Worm (Caenorhabditis elegans) whole organism, young adult: ENCODE results near the gene rpn-6.2.

Experiments used
- B0019.2 ChIP-seq: fragments of 200-800 bp; sonication (Bioruptor generic); conservative IDR thresholded peaks from 2 replicates; pipeline ENCODE4 v1.3.6; 2022; ENCODE audit warnings: missing genetic modification reagents, missing genetic modification characterization, missing compliant biosample characterization
- F57A8.1 ChIP-seq: fragments of 200-800 bp; sonication (Bioruptor generic); optimal IDR thresholded peaks from 2 replicates; lab custom pipeline; 2018; ENCODE audit warnings: mild to moderate bottlenecking, missing genetic modification characterization, moderate library complexity, missing compliant biosample characterization
- K11D2.4 ChIP-seq: fragments of 200-800 bp; sonication (Bioruptor generic); IDR thresholded peaks from 2 replicates; pipeline ENCODE4 v1.3.6; 2022; ENCODE audit warnings: missing genetic modification reagents, missing genetic modification characterization, missing compliant biosample characterization
- Y53F4B.3 ChIP-seq: fragments of 200-800 bp; sonication (Bioruptor generic); IDR thresholded peaks from 2 replicates; pipeline ENCODE4 v1.3.6; 2022; ENCODE audit warnings: missing genetic modification reagents, missing genetic modification characterization, missing compliant biosample characterization
- ZK185.1 ChIP-seq: sonication (generic microtip); optimal IDR thresholded peaks from 2 replicates; lab custom pipeline; 2016; ENCODE audit warnings: mild to moderate bottlenecking, missing genetic modification characterization, missing compliant biosample characterization; ENCODE audit not compliant: poor library complexity, severe bottlenecking
- athp-1 ChIP-seq: sonication (generic microtip); optimal IDR thresholded peaks from 2 replicates; lab custom pipeline; 2017; ENCODE audit warnings: mild to moderate bottlenecking, missing genetic modification characterization, missing compliant biosample characterization
- attf-3 ChIP-seq: fragments of 200-800 bp; sonication (Bioruptor generic); conservative IDR thresholded peaks from 2 replicates; pipeline ENCODE4 v1.3.6; 2022; ENCODE audit warnings: missing genetic modification reagents, missing genetic modification characterization, missing compliant biosample characterization
- attf-5 ChIP-seq: fragments of 200-800 bp; sonication (Bioruptor generic); optimal IDR thresholded peaks from 2 replicates; lab custom pipeline; 2018; ENCODE audit warnings: mild to moderate bottlenecking, missing genetic modification characterization, missing compliant biosample characterization
- attf-6 ChIP-seq: fragments of 200-800 bp; sonication (Bioruptor generic); IDR thresholded peaks from 2 replicates; pipeline ENCODE4 v1.3.6; 2022; ENCODE audit warnings: missing genetic modification reagents, missing genetic modification characterization, missing compliant biosample characterization
- ccch-3 ChIP-seq: fragments of 200-800 bp; sonication (Bioruptor generic); optimal IDR thresholded peaks from 2 replicates; lab custom pipeline; 2018; ENCODE audit warnings: mild to moderate bottlenecking, missing genetic modification characterization, missing compliant biosample characterization
- cebp-1 ChIP-seq, 2 experiments: fragments of 200-800 bp in 1 of 2; sonication (Bioruptor generic) in 1 of 2; sonication (generic microtip) in 1 of 2; IDR thresholded peaks in 1 of 2; optimal IDR thresholded peaks in 1 of 2; 2 replicates each; pipeline versions ENCODE4 v1.3.6 to Lab custom; 2017 to 2022; ENCODE audit warnings: missing compliant biosample characterization in 2 of 2, missing genetic modification characterization in 2 of 2, mild to moderate bottlenecking in 1 of 2, missing genetic modification reagents in 1 of 2, moderate library complexity in 1 of 2
- ceh-27 ChIP-seq: fragments of 200-800 bp; sonication (Bioruptor generic); optimal IDR thresholded peaks from 2 replicates; lab custom pipeline; 2018; ENCODE audit warnings: mild to moderate bottlenecking, missing genetic modification characterization, moderate library complexity, missing compliant biosample characterization
- ceh-40 ChIP-seq: fragments of 200-800 bp; sonication (Bioruptor generic); IDR thresholded peaks from 2 replicates; pipeline ENCODE4 v1.3.6; 2022; ENCODE audit warnings: missing genetic modification characterization, missing compliant biosample characterization
- ceh-91 ChIP-seq: fragments of 200-800 bp; sonication (Bioruptor generic); IDR thresholded peaks from 2 replicates; pipeline ENCODE4 v1.3.6; 2022; ENCODE audit warnings: missing genetic modification reagents, missing genetic modification characterization, missing compliant biosample characterization
- chd-7 ChIP-seq: sonication (generic microtip); optimal IDR thresholded peaks from 2 replicates; lab custom pipeline; 2016; ENCODE audit warnings: mild to moderate bottlenecking, missing genetic modification characterization, moderate library complexity, missing compliant biosample characterization
- die-1 ChIP-seq: sonication (generic microtip); optimal IDR thresholded peaks from 2 replicates; lab custom pipeline; 2016; ENCODE audit warnings: missing genotype, mild to moderate bottlenecking, missing genetic modification characterization, missing compliant biosample characterization
- dpl-1 ChIP-seq: fragments of 150-350 bp; optimal IDR thresholded peaks from 2 replicates; lab custom pipeline; 2014; ENCODE audit warnings: missing biosample characterization, missing genetic modification reagents, missing genetic modification characterization
- egl-44 ChIP-seq: fragments of 200-800 bp; sonication (Bioruptor generic); IDR thresholded peaks from 2 replicates; pipeline ENCODE4 v1.3.6; 2022; ENCODE audit warnings: missing genetic modification reagents, missing genetic modification characterization, missing compliant biosample characterization
- gei-17 ChIP-seq: fragments of 200-800 bp; sonication (Bioruptor generic); optimal IDR thresholded peaks from 2 replicates; lab custom pipeline; 2018; ENCODE audit warnings: mild to moderate bottlenecking, missing genetic modification characterization, missing compliant biosample characterization
- him-1 ChIP-seq: sonication (generic microtip); optimal IDR thresholded peaks from 2 replicates; lab custom pipeline; 2016; ENCODE audit warnings: missing genotype, missing genetic modification reagents, missing genetic modification characterization, missing compliant biosample characterization
- hsf-1 ChIP-seq: fragments of 200-800 bp; sonication (Bioruptor generic); IDR thresholded peaks from 2 replicates; pipeline ENCODE4 v1.3.6; 2022; ENCODE audit warnings: missing genetic modification reagents, missing genetic modification characterization, missing compliant biosample characterization
- lag-1 ChIP-seq: fragments of 200-800 bp; sonication (Bioruptor generic); IDR thresholded peaks from 2 replicates; pipeline ENCODE4 v1.3.6; 2022; ENCODE audit warnings: missing genetic modification reagents, missing genetic modification characterization, missing compliant biosample characterization
- lsy-27 ChIP-seq: sonication (generic microtip); optimal IDR thresholded peaks from 2 replicates; lab custom pipeline; 2017; ENCODE audit warnings: missing genetic modification characterization, mild to moderate bottlenecking, missing compliant biosample characterization, antibody characterized with exemption, missing genotype, borderline replicate concordance; ENCODE audit not compliant: insufficient read depth
- mxl-1 ChIP-seq: sonication (generic microtip); optimal IDR thresholded peaks from 2 replicates; lab custom pipeline; 2016; ENCODE audit warnings: missing genetic modification characterization, missing compliant biosample characterization
- nhr-179 ChIP-seq: sonication (generic microtip); optimal IDR thresholded peaks from 2 replicates; lab custom pipeline; 2016; ENCODE audit warnings: mild to moderate bottlenecking, missing genetic modification characterization, missing compliant biosample characterization
- nhr-80 ChIP-seq: sonication (generic microtip); optimal IDR thresholded peaks from 2 replicates; lab custom pipeline; 2016; ENCODE audit warnings: missing genetic modification characterization, missing compliant biosample characterization
- nhr-90 ChIP-seq: sonication (generic microtip); optimal IDR thresholded peaks from 2 replicates; lab custom pipeline; 2016; ENCODE audit warnings: missing genotype, mild to moderate bottlenecking, missing genetic modification characterization, missing compliant biosample characterization
- pbrm-1 ChIP-seq: fragments of 200-800 bp; sonication (Bioruptor generic); IDR thresholded peaks from 2 replicates; pipeline ENCODE4 v1.3.6; 2022; ENCODE audit warnings: missing genetic modification reagents, missing genetic modification characterization, missing compliant biosample characterization
- rpc-1 ChIP-seq, 2 experiments: fragments of 150-350 bp in 1 of 2; sonication (generic microtip) in 1 of 2; optimal IDR thresholded peaks; 2 replicates each; lab custom pipeline; 2014 to 2018; ENCODE audit warnings: missing biosample characterization in 1 of 2, missing genetic modification characterization in 1 of 2, missing genetic modification reagents in 1 of 2, missing genotype in 1 of 2
- sea-2 ChIP-seq: fragments of 200-800 bp; sonication (Bioruptor generic); IDR thresholded peaks from 2 replicates; pipeline ENCODE4 v1.3.6; 2022; ENCODE audit warnings: missing genetic modification characterization, missing compliant biosample characterization
- snpc-1.1 ChIP-seq: sonication (generic microtip); optimal IDR thresholded peaks from 2 replicates; lab custom pipeline; 2017; ENCODE audit warnings: missing genetic modification characterization, mild to moderate bottlenecking, missing compliant biosample characterization, antibody characterized with exemption, moderate library complexity, missing genotype, missing genetic modification reagents; ENCODE audit not compliant: insufficient read depth
- snpc-1.3 ChIP-seq: sonication (generic microtip); optimal IDR thresholded peaks from 2 replicates; lab custom pipeline; 2017; ENCODE audit warnings: missing genetic modification characterization, mild to moderate bottlenecking, missing compliant biosample characterization, antibody characterized with exemption, moderate library complexity, missing genotype, missing genetic modification reagents; ENCODE audit not compliant: insufficient read depth
- snpc-3.4 ChIP-seq: sonication (generic microtip); optimal IDR thresholded peaks from 2 replicates; lab custom pipeline; 2017; ENCODE audit warnings: missing genetic modification characterization, mild to moderate bottlenecking, missing compliant biosample characterization, antibody characterized with exemption, moderate library complexity, missing genotype, missing genetic modification reagents
- tbp1 ChIP-seq: fragments of 200-800 bp; sonication (Bioruptor generic); optimal IDR thresholded peaks from 2 replicates; lab custom pipeline; 2018; ENCODE audit warnings: mild to moderate bottlenecking, missing genetic modification characterization, missing compliant biosample characterization
- zfh-2 ChIP-seq: fragments of 200-800 bp; sonication (Bioruptor generic); conservative IDR thresholded peaks from 2 replicates; pipeline ENCODE4 v1.3.6; 2022; ENCODE audit warnings: missing genetic modification reagents, missing genetic modification characterization, missing compliant biosample characterization
- ztf-26 ChIP-seq: sonication (generic microtip); optimal IDR thresholded peaks from 2 replicates; lab custom pipeline; 2017; ENCODE audit warnings: missing genetic modification characterization, missing compliant biosample characterization

rpn-6.2 gene

ce11 chrIII:9047260-9047659, 45.5 kb upstream of the rpn-6.2 start:
- TF ChIP-seq snpc-3.4 (tag; lab: Kevin White, UChicago), result no peak
- no peak for TF ChIP-seq Y53F4B.3 (GFP tag; lab: Robert Waterston, UW)
- no peak for TF ChIP-seq tbp1
- no peak for TF ChIP-seq egl-44 (GFP tag; lab: Robert Waterston, UW)
- TF ChIP-seq hsf-1 (GFP tag; lab: Robert Waterston, UW), result no peak
- no peak for TF ChIP-seq rpc-1 (optimal IDR thresholded peaks at IDR 0.05; lab: Kevin White, UChicago)
- no peak for TF ChIP-seq rpc-1 (tag; optimal IDR thresholded peaks at IDR 0.05; lab: Kevin White, UChicago)
- TF ChIP-seq mxl-1 (tag; lab: Kevin White, UChicago), result no peak
- no peak for TF ChIP-seq lag-1 (GFP tag; lab: Robert Waterston, UW)
- no peak for TF ChIP-seq snpc-1.1 (tag; lab: Kevin White, UChicago)
- TF ChIP-seq, all 124 proteins: peak for 0

ce11 chrIII:9045838-9046237, 44.0 kb upstream of the rpn-6.2 start, which contains the start of gene R107.2:
TSS of gene R107.2 (minus strand) at chrIII:9045938.
- TF ChIP-seq sea-2 (GFP tag; lab: Robert Waterston, UW), result no peak
- TF ChIP-seq ceh-27, result no peak
- TF ChIP-seq attf-5 (GFP tag; lab: Kevin White, UChicago), result peak; percentile 8
- no peak for TF ChIP-seq him-1 (tag; lab: Kevin White, UChicago)
- peak; percentile 29 for TF ChIP-seq nhr-80
- TF ChIP-seq, all 124 proteins: peak for 2

- TF ChIP-seq Y53F4B.3 (GFP tag; lab: Robert Waterston, UW) (no peak), athp-1 (tag; lab: Kevin White, UChicago) (no peak), gei-17 (GFP tag; lab: Kevin White, UChicago) (no peak), ceh-91 (GFP tag; lab: Robert Waterston, UW) (no peak), F57A8.1 (GFP tag; lab: Kevin White, UChicago) (no peak), attf-6 (no peak), ZK185.1 (tag; lab: Kevin White, UChicago) (no peak), snpc-1.3 (tag; lab: Kevin White, UChicago) (no peak), K11D2.4 (no peak), dpl-1 (GFP tag; lab: Kevin White, UChicago) (no peak), B0019.2 (GFP tag; lab: Robert Waterston, UW) (no peak)
Observed at ce11 chrIII:9043200-9043599, 41.4 kb upstream of the rpn-6.2 start, which contains the start of gene nac-2. TSS of gene nac-2 (minus strand) at chrIII:9043300.

- TF ChIP-seq lsy-27 (tag; lab: Kevin White, UChicago) (no peak), die-1 (tag; lab: Kevin White, UChicago) (no peak), attf-3 (GFP tag; lab: Robert Waterston, UW) (no peak), nhr-179 (tag; lab: Kevin White, UChicago) (no peak), chd-7 (no peak), zfh-2 (GFP tag; lab: Robert Waterston, UW) (no peak), nhr-90 (tag; lab: Kevin White, UChicago) (no peak), ccch-3 (GFP tag; lab: Kevin White, UChicago) (no peak), ztf-26 (no peak), cebp-1 (GFP tag; IDR thresholded peaks at IDR 0.05; lab: Robert Waterston, UW) (no peak), cebp-1 (tag; optimal IDR thresholded peaks at IDR 0.05; lab: Kevin White, UChicago) (no peak), ceh-40 (GFP tag; lab: Robert Waterston, UW) (no peak), pbrm-1 (GFP tag; lab: Robert Waterston, UW) (no peak)
- TF ChIP-seq, all 124 proteins: peak for 0
Observed at ce11 chrIII:9037658-9038057, 35.9 kb upstream of the rpn-6.2 start, which contains the start of gene R107.9. TSS of gene R107.9 (plus strand) at chrIII:9037958.
